Worm (Caenorhabditis elegans): ENCODE measurements around the gene fbxa-22.

The fbxa-22 gene

DNA sequence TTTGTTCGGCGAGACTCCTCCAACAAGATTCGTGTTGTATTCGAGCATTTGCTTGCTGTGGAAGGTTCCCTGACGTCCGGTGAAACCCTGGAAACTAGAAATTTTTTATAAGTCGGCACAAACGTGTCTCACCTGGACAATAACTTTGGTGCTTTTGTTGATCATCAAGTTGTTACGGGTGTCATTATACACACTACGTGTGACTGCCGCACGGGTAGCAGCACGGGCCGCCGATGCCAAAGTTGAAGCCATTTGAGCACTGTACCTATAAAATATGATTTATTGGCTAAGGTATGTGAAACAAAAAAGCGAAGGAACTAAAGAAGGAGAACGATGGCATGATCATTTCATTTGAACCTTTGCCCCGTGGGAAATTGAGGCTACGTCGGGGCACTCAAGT, 37.5 kb upstream of the fbxa-22 start, which contains the start of gene sucl-2:
Gene sucl-2, minus strand, starts transcription at position 265 of the 400 bp plus-strand sequence.
- TF ChIP-seq sem-4 (tag; optimal IDR thresholded peaks at IDR 0.05), result no peak
- TF ChIP-seq elt-1 (tag; optimal IDR thresholded peaks at IDR 0.05), result no peak
- no peak for TF ChIP-seq ztf-1 (GFP tag; conservative IDR thresholded peaks at IDR 0.05)
- no peak for TF ChIP-seq aly-2 (tag; optimal IDR thresholded peaks at IDR 0.05)
- no peak for TF ChIP-seq sma-9 (GFP tag; optimal IDR thresholded peaks at IDR 0.05)
- TF ChIP-seq sma-9 (tag; optimal IDR thresholded peaks at IDR 0.05), result no peak
- TF ChIP-seq dmd-4 (tag; optimal IDR thresholded peaks at IDR 0.05), result no peak
- TF ChIP-seq nhr-23 (tag; optimal IDR thresholded peaks at IDR 0.05), result no peak
- TF ChIP-seq mdl-1 (tag; optimal IDR thresholded peaks at IDR 0.05), result no peak
- no peak for TF ChIP-seq snpc-4 (tag; optimal IDR thresholded peaks at IDR 0.05)
- TF ChIP-seq ztf-4 (tag; optimal IDR thresholded peaks at IDR 0.05), result no peak
- no peak for TF ChIP-seq nhr-129 (tag; optimal IDR thresholded peaks at IDR 0.05)
- no peak for TF ChIP-seq nhr-6 (tag; optimal IDR thresholded peaks at IDR 0.05)

DNA sequence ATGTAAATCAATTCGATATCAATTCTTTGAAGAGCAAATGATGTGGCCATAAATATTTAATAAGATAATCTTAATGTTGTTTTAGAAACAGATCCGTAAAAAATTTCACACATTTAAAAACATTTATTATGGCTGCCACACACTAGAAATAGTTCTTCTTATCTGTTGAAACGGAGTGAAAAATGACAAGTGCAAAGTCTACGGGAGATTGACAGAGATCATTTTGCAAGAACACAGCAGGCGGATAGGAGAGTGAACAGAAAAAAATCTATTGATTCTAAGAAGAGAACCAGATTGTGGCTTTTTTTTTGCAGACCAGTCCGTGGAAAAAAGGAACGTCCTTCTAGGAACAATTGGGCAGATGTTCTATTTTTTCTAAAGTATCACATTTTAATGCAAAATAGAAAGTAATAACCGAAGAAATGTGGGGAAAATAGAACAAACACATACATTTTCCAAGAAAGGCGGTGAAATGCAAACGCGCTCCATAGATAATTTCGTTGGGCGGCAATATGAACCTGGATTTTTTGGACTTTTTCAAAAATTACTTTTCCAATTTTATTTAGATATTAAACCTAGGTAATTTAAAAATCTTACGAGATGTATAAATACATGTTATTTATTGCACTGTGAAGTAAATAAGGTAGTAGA, 36.9 kb upstream of the fbxa-22 start:
- TF ChIP-seq egl-27 (tag; optimal IDR thresholded peaks at IDR 0.05) (no peak), ZK546.5 (tag; optimal IDR thresholded peaks at IDR 0.05) (no peak), lin-13 (GFP tag; optimal IDR thresholded peaks at IDR 0.05) (peak; percentile 34), alr-1 (tag; optimal IDR thresholded peaks at IDR 0.05) (no peak), nhr-11 (tag; optimal IDR thresholded peaks at IDR 0.05) (no peak), nhr-129 (tag; optimal IDR thresholded peaks at IDR 0.05) (no peak), F13H6.1 (tag; optimal IDR thresholded peaks at IDR 0.05) (no peak), elt-3 (tag; optimal IDR thresholded peaks at IDR 0.05) (no peak), crh-2 (tag; optimal IDR thresholded peaks at IDR 0.05) (no peak), aly-2 (tag; optimal IDR thresholded peaks at IDR 0.05) (no peak), zag-1 (tag; optimal IDR thresholded peaks at IDR 0.05) (no peak), ztf-4 (tag; optimal IDR thresholded peaks at IDR 0.05) (no peak), nhr-12 (tag; optimal IDR thresholded peaks at IDR 0.05) (no peak), unc-39 (tag; optimal IDR thresholded peaks at IDR 0.05) (no peak), lsy-2 (tag; optimal IDR thresholded peaks at IDR 0.05) (peak in 1 of 2 experiments; percentile 44), ama-1 (optimal IDR thresholded peaks at IDR 0.05) (no peak), C34F6.9 (tag; optimal IDR thresholded peaks at IDR 0.05) (peak; percentile 35), nhr-25 (tag; optimal IDR thresholded peaks at IDR 0.05) (no peak), lin-11 (tag; optimal IDR thresholded peaks at IDR 0.05) (no peak), unc-62 (GFP tag; optimal IDR thresholded peaks at IDR 0.05) (no peak), peb-1 (tag; optimal IDR thresholded peaks at IDR 0.05) (no peak), gmeb-1 (tag; optimal IDR thresholded peaks at IDR 0.05) (peak; percentile 54), skn-1 (tag; optimal IDR thresholded peaks at IDR 0.05) (no peak), sem-4 (tag; optimal IDR thresholded peaks at IDR 0.05) (no peak), nhr-21 (tag; optimal IDR thresholded peaks at IDR 0.05) (no peak)

DNA sequence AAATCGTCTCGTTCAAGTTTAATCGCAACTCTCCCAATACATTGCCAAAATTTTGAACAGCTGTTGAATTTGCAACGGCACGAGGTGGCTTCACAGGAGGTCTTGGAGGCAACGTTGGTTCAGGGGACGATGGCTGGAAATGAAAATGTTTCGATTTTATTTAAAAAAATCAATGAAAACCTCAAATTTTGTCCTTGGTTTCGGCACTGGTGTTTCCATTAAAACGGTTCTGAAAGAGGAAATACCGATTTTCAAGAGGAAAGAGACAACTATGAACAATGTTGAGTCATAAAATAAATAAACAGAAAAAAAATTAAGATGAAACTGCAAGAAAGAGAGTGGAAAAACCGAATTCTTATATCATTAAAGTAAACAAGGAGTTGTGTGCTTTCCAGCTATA, 31.4 kb upstream of the fbxa-22 start, which contains the start of gene F23H11.4:
Gene F23H11.4, minus strand, starts transcription at position 229 of the 400 bp plus-strand sequence.
- TF ChIP-seq elt-1 (tag; optimal IDR thresholded peaks at IDR 0.05) (no peak), lin-13 (GFP tag; optimal IDR thresholded peaks at IDR 0.05) (no peak), mdl-1 (tag; optimal IDR thresholded peaks at IDR 0.05) (no peak), nhr-237 (tag; optimal IDR thresholded peaks at IDR 0.05) (no peak), nhr-21 (tag; optimal IDR thresholded peaks at IDR 0.05) (no peak), nhr-129 (tag; optimal IDR thresholded peaks at IDR 0.05) (no peak), nhr-10 (tag; optimal IDR thresholded peaks at IDR 0.05) (no peak), sma-3 (GFP tag; optimal IDR thresholded peaks at IDR 0.05) (no peak), nhr-77 (tag; optimal IDR thresholded peaks at IDR 0.05) (no peak), zag-1 (tag; optimal IDR thresholded peaks at IDR 0.05) (no peak), nhr-6 (tag; optimal IDR thresholded peaks at IDR 0.05) (no peak), lsy-2 (tag; optimal IDR thresholded peaks at IDR 0.05) (no peak), elt-3 (tag; optimal IDR thresholded peaks at IDR 0.05) (no peak), lin-39 (tag; optimal IDR thresholded peaks at IDR 0.05) (no peak), fos-1 (tag; optimal IDR thresholded peaks at IDR 0.05) (no peak), unc-62 (GFP tag; optimal IDR thresholded peaks at IDR 0.05) (no peak), ztf-4 (tag; optimal IDR thresholded peaks at IDR 0.05) (no peak), nhr-11 (tag; optimal IDR thresholded peaks at IDR 0.05) (no peak)

Data from whole organism, L2 larva.